Fruit fly (Drosophila melanogaster): Measurements from ENCODE around the gene CG6418.

CG6418 gene

dm6 chr3L:10860042-10860643, 18.7 kb downstream of the CG6418 start (continued):
- TF ChIP-seq CG12769 (tag; optimal IDR thresholded peaks at IDR 0.05) = peak; percentile 69
- TF ChIP-seq ewg (GFP tag; optimal IDR thresholded peaks at IDR 0.05) = no peak
- TF ChIP-seq CG18619 (GFP tag; optimal IDR thresholded peaks at IDR 0.05) = no peak
- TF ChIP-seq Sin3A (optimal IDR thresholded peaks at IDR 0.05) = no peak
- no peak for TF ChIP-seq vnd (GFP tag; IDR thresholded peaks at IDR 0.05; ENCODE audit: partially characterized antibody)
- no peak for TF ChIP-seq CG8281 (tag; optimal IDR thresholded peaks at IDR 0.05)
- no peak for TF ChIP-seq ro (GFP tag; IDR thresholded peaks at IDR 0.05)
- no peak for TF ChIP-seq dan (GFP tag; IDR thresholded peaks at IDR 0.05)
- no peak for TF ChIP-seq Poxn (GFP tag; IDR thresholded peaks at IDR 0.05)
- no peak for TF ChIP-seq CG10366 (GFP tag; IDR thresholded peaks at IDR 0.05)
- TF ChIP-seq jing (GFP tag; optimal IDR thresholded peaks at IDR 0.05) = no peak
- no peak for TF ChIP-seq sc (optimal IDR thresholded peaks at IDR 0.05)
- TF ChIP-seq sc (GFP tag; optimal IDR thresholded peaks at IDR 0.05) = no peak
- TF ChIP-seq NC2α (GFP tag; optimal IDR thresholded peaks at IDR 0.05) = no peak
- TF ChIP-seq NfI (GFP tag; optimal IDR thresholded peaks at IDR 0.05) = no peak
- no peak for TF ChIP-seq Sox102F (GFP tag; optimal IDR thresholded peaks at IDR 0.05)
- TF ChIP-seq hb (GFP tag; IDR thresholded peaks at IDR 0.05; ENCODE audit: partially characterized antibody) = no peak
- peak in 1 of 2 experiments; percentile 5 for TF ChIP-seq tll (GFP tag; optimal IDR thresholded peaks at IDR 0.05)
- no peak for TF ChIP-seq CG13123 (GFP tag; optimal IDR thresholded peaks at IDR 0.05)
- TF ChIP-seq h (optimal IDR thresholded peaks at IDR 0.05) = no peak
- TF ChIP-seq lbe (GFP tag; optimal IDR thresholded peaks at IDR 0.05) = no peak
- TF ChIP-seq ato (GFP tag; IDR thresholded peaks at IDR 0.05; ENCODE audit: partially characterized antibody) = no peak
- peak; percentile 5 for TF ChIP-seq CG33557 (GFP tag; optimal IDR thresholded peaks at IDR 0.05)
- TF ChIP-seq da (GFP tag; optimal IDR thresholded peaks at IDR 0.05) = no peak
- TF ChIP-seq HmgD (GFP tag; optimal IDR thresholded peaks at IDR 0.05) = peak; percentile 23
- TF ChIP-seq p53 (GFP tag; optimal IDR thresholded peaks at IDR 0.05) = no peak
- 0 out of 3 replicates have a peak, but pooled peaks have one; percentile 32 for TF ChIP-seq otp (GFP tag; IDR thresholded peaks at IDR 0.05)
- no peak for TF ChIP-seq Oaz (GFP tag; IDR thresholded peaks at IDR 0.05)
- TF ChIP-seq CG17568 (GFP tag; optimal IDR thresholded peaks at IDR 0.05) = no peak
- TF ChIP-seq CG1024 (GFP tag; IDR thresholded peaks at IDR 0.05) = no peak
- TF ChIP-seq Deaf1 (tag; optimal IDR thresholded peaks at IDR 0.05) = peak; percentile 78
- TF ChIP-seq Tbp (GFP tag; optimal IDR thresholded peaks at IDR 0.05) = no peak
- TF ChIP-seq vfl (GFP tag; optimal IDR thresholded peaks at IDR 0.05) = peak; percentile 9
- no peak for TF ChIP-seq zfh2 (GFP tag; optimal IDR thresholded peaks at IDR 0.05)
- no peak for TF ChIP-seq CG7271 (tag; optimal IDR thresholded peaks at IDR 0.05)
- TF ChIP-seq CG6765 (GFP tag; optimal IDR thresholded peaks at IDR 0.05) = no peak
- TF ChIP-seq Rfx (GFP tag; IDR thresholded peaks at IDR 0.05) = no peak
- TF ChIP-seq CG34422 (GFP tag; IDR thresholded peaks at IDR 0.05) = peak; percentile 42; the same call in 1 of the 3 replicates
- TF ChIP-seq CG1647 (GFP tag; optimal IDR thresholded peaks at IDR 0.05) = no peak
- no peak for TF ChIP-seq Eip74EF (GFP tag; optimal IDR thresholded peaks at IDR 0.05)
- TF ChIP-seq CG2712 (tag; optimal IDR thresholded peaks at IDR 0.05) = peak; percentile 11
- no peak for TF ChIP-seq CG3726 (GFP tag; IDR thresholded peaks at IDR 0.05)
- no peak for TF ChIP-seq dimm (GFP tag; IDR thresholded peaks at IDR 0.05)
- TF ChIP-seq grau (tag; optimal IDR thresholded peaks at IDR 0.05) = peak; percentile 50
- TF ChIP-seq ERR (GFP tag; optimal IDR thresholded peaks at IDR 0.05) = peak; percentile 28
- no peak for TF ChIP-seq croc (GFP tag; conservative IDR thresholded peaks at IDR 0.05)
- TF ChIP-seq Nf-YC (tag; optimal IDR thresholded peaks at IDR 0.05) = peak; percentile 5
- no peak for TF ChIP-seq CG7745 (tag; optimal IDR thresholded peaks at IDR 0.05)
- TF ChIP-seq klu (GFP tag; IDR thresholded peaks at IDR 0.05) = no peak
- TF ChIP-seq abd-A (tag; optimal IDR thresholded peaks at IDR 0.05) = peak; percentile 67
- peak; percentile 8 for TF ChIP-seq CG15479 (GFP tag; optimal IDR thresholded peaks at IDR 0.05)
